Fruit fly (Drosophila melanogaster): ENCODE data around the gene glob3.
A peak's percentile ranks its signal among the peaks of the same experiment; 100 is the strongest.

The glob3 gene

dm6 chr3R:5861218-5861902 lies 31.5 kb downstream of the glob3 start:
- TF ChIP-seq Crg-1 (GFP tag; optimal IDR thresholded peaks at IDR 0.05) (peak; percentile 0), CG12768 (GFP tag; optimal IDR thresholded peaks at IDR 0.05) (no peak), Hr96 (GFP tag; optimal IDR thresholded peaks at IDR 0.05) (peak; percentile 33), Clk (GFP tag; optimal IDR thresholded peaks at IDR 0.05) (peak; percentile 30), CG5204 (GFP tag; optimal IDR thresholded peaks at IDR 0.05) (peak; percentile 54), cnc (optimal IDR thresholded peaks at IDR 0.05) (no peak), cic (GFP tag; optimal IDR thresholded peaks at IDR 0.05) (no peak), Mnt (GFP tag; optimal IDR thresholded peaks at IDR 0.05) (no peak), CG1620 (GFP tag; optimal IDR thresholded peaks at IDR 0.05) (no peak), tj (GFP tag; optimal IDR thresholded peaks at IDR 0.05) (peak; percentile 26), bab1 (GFP tag; optimal IDR thresholded peaks at IDR 0.05) (peak; percentile 3), CG11617 (GFP tag; optimal IDR thresholded peaks at IDR 0.05) (peak; percentile 76), CG7045 (GFP tag; optimal IDR thresholded peaks at IDR 0.05) (peak; percentile 21), kay (GFP tag; ENCODE audit: borderline replicate concordance) (peak; percentile 58), pad (GFP tag; optimal IDR thresholded peaks at IDR 0.05) (no peak), CG7101 (tag; optimal IDR thresholded peaks at IDR 0.05) (peak; percentile 50), CG14711 (tag; optimal IDR thresholded peaks at IDR 0.05) (peak; percentile 14), CG33017 (tag; optimal IDR thresholded peaks at IDR 0.05) (peak; percentile 17), toe (GFP tag; optimal IDR thresholded peaks at IDR 0.05) (peak; percentile 39), ovo (GFP tag; optimal IDR thresholded peaks at IDR 0.05) (no peak)

- no peak for TF ChIP-seq cnc (optimal IDR thresholded peaks at IDR 0.05)
- peak; percentile 51 for TF ChIP-seq pad (GFP tag; optimal IDR thresholded peaks at IDR 0.05)
- TF ChIP-seq CG7101 (tag; optimal IDR thresholded peaks at IDR 0.05): peak; percentile 58
- TF ChIP-seq Mnt (GFP tag; optimal IDR thresholded peaks at IDR 0.05): peak; percentile 31
- no peak for TF ChIP-seq CG11617 (GFP tag; optimal IDR thresholded peaks at IDR 0.05)
- TF ChIP-seq kay (GFP tag; ENCODE audit: borderline replicate concordance): no peak
- TF ChIP-seq CG33017 (tag; optimal IDR thresholded peaks at IDR 0.05): no peak
- TF ChIP-seq CG14711 (tag; optimal IDR thresholded peaks at IDR 0.05): peak; percentile 37
- peak; percentile 65 for TF ChIP-seq CG1620 (GFP tag; optimal IDR thresholded peaks at IDR 0.05)
- peak; percentile 69 for TF ChIP-seq Crg-1 (GFP tag; optimal IDR thresholded peaks at IDR 0.05)
- peak; percentile 13 for TF ChIP-seq CG12768 (GFP tag; optimal IDR thresholded peaks at IDR 0.05)
- TF ChIP-seq bab1 (GFP tag; optimal IDR thresholded peaks at IDR 0.05): peak; percentile 64
- TF ChIP-seq toe (GFP tag; optimal IDR thresholded peaks at IDR 0.05): peak; percentile 57
- peak; percentile 61 for TF ChIP-seq Hr96 (GFP tag; optimal IDR thresholded peaks at IDR 0.05)
- TF ChIP-seq CG5204 (GFP tag; optimal IDR thresholded peaks at IDR 0.05): peak; percentile 46
- TF ChIP-seq tj (GFP tag; optimal IDR thresholded peaks at IDR 0.05): peak; percentile 27
- TF ChIP-seq ovo (GFP tag; optimal IDR thresholded peaks at IDR 0.05): no peak
- no peak for TF ChIP-seq Clk (GFP tag; optimal IDR thresholded peaks at IDR 0.05)
- no peak for TF ChIP-seq CG7045 (GFP tag; optimal IDR thresholded peaks at IDR 0.05)
- TF ChIP-seq cic (GFP tag; optimal IDR thresholded peaks at IDR 0.05): no peak
Observed at dm6 chr3R:5862032-5862641, 32.3 kb downstream of the glob3 start, which contains the start of gene CG2017. Gene CG2017 (minus strand): TSS chr3R:5862405.

- TF ChIP-seq cnc (optimal IDR thresholded peaks at IDR 0.05) (no peak), CG1620 (GFP tag; optimal IDR thresholded peaks at IDR 0.05) (no peak), Mnt (GFP tag; optimal IDR thresholded peaks at IDR 0.05) (no peak), CG5204 (GFP tag; optimal IDR thresholded peaks at IDR 0.05) (no peak), CG7101 (tag; optimal IDR thresholded peaks at IDR 0.05) (no peak), pad (GFP tag; optimal IDR thresholded peaks at IDR 0.05) (no peak), CG12768 (GFP tag; optimal IDR thresholded peaks at IDR 0.05) (no peak), CG7045 (GFP tag; optimal IDR thresholded peaks at IDR 0.05) (no peak), cic (GFP tag; optimal IDR thresholded peaks at IDR 0.05) (no peak), kay (GFP tag; ENCODE audit: borderline replicate concordance) (no peak), toe (GFP tag; optimal IDR thresholded peaks at IDR 0.05) (no peak), CG14711 (tag; optimal IDR thresholded peaks at IDR 0.05) (no peak), tj (GFP tag; optimal IDR thresholded peaks at IDR 0.05) (no peak), CG33017 (tag; optimal IDR thresholded peaks at IDR 0.05) (no peak), Clk (GFP tag; optimal IDR thresholded peaks at IDR 0.05) (no peak), bab1 (GFP tag; optimal IDR thresholded peaks at IDR 0.05) (no peak), Hr96 (GFP tag; optimal IDR thresholded peaks at IDR 0.05) (no peak), Crg-1 (GFP tag; optimal IDR thresholded peaks at IDR 0.05) (no peak), ovo (GFP tag; optimal IDR thresholded peaks at IDR 0.05) (no peak), CG11617 (GFP tag; optimal IDR thresholded peaks at IDR 0.05) (no peak)
Observed at dm6 chr3R:5871393-5871792, 41.5 kb downstream of the glob3 start.

- TF ChIP-seq cic (GFP tag; optimal IDR thresholded peaks at IDR 0.05) (no peak), bab1 (GFP tag; optimal IDR thresholded peaks at IDR 0.05) (no peak), CG7101 (tag; optimal IDR thresholded peaks at IDR 0.05) (no peak), Crg-1 (GFP tag; optimal IDR thresholded peaks at IDR 0.05) (no peak), Clk (GFP tag; optimal IDR thresholded peaks at IDR 0.05) (no peak), ovo (GFP tag; optimal IDR thresholded peaks at IDR 0.05) (no peak), pad (GFP tag; optimal IDR thresholded peaks at IDR 0.05) (no peak), kay (GFP tag; ENCODE audit: borderline replicate concordance) (no peak), toe (GFP tag; optimal IDR thresholded peaks at IDR 0.05) (no peak), Hr96 (GFP tag; optimal IDR thresholded peaks at IDR 0.05) (no peak), CG1620 (GFP tag; optimal IDR thresholded peaks at IDR 0.05) (no peak), cnc (optimal IDR thresholded peaks at IDR 0.05) (no peak), tj (GFP tag; optimal IDR thresholded peaks at IDR 0.05) (no peak), CG33017 (tag; optimal IDR thresholded peaks at IDR 0.05) (no peak), CG12768 (GFP tag; optimal IDR thresholded peaks at IDR 0.05) (no peak), Mnt (GFP tag; optimal IDR thresholded peaks at IDR 0.05) (no peak), CG14711 (tag; optimal IDR thresholded peaks at IDR 0.05) (no peak)
Observed at dm6 chr3R:5877367-5877766, 47.5 kb downstream of the glob3 start.

dm6 chr3R:5881308-5881707 lies 51.4 kb downstream of the glob3 start:
- no peak for TF ChIP-seq CG7045 (GFP tag; optimal IDR thresholded peaks at IDR 0.05)
- no peak for TF ChIP-seq cnc (optimal IDR thresholded peaks at IDR 0.05)
- TF ChIP-seq bab1 (GFP tag; optimal IDR thresholded peaks at IDR 0.05): no peak
- no peak for TF ChIP-seq CG12768 (GFP tag; optimal IDR thresholded peaks at IDR 0.05)
- TF ChIP-seq CG7101 (tag; optimal IDR thresholded peaks at IDR 0.05): no peak
- TF ChIP-seq cic (GFP tag; optimal IDR thresholded peaks at IDR 0.05): no peak
- no peak for TF ChIP-seq Clk (GFP tag; optimal IDR thresholded peaks at IDR 0.05)
- no peak for TF ChIP-seq CG14711 (tag; optimal IDR thresholded peaks at IDR 0.05)
- no peak for TF ChIP-seq CG11617 (GFP tag; optimal IDR thresholded peaks at IDR 0.05)
- no peak for TF ChIP-seq Crg-1 (GFP tag; optimal IDR thresholded peaks at IDR 0.05)
- no peak for TF ChIP-seq ovo (GFP tag; optimal IDR thresholded peaks at IDR 0.05)
- no peak for TF ChIP-seq kay (GFP tag; ENCODE audit: borderline replicate concordance)
- TF ChIP-seq Mnt (GFP tag; optimal IDR thresholded peaks at IDR 0.05): no peak
- no peak for TF ChIP-seq Hr96 (GFP tag; optimal IDR thresholded peaks at IDR 0.05)
- no peak for TF ChIP-seq pad (GFP tag; optimal IDR thresholded peaks at IDR 0.05)
- TF ChIP-seq tj (GFP tag; optimal IDR thresholded peaks at IDR 0.05): no peak
- no peak for TF ChIP-seq toe (GFP tag; optimal IDR thresholded peaks at IDR 0.05)
- TF ChIP-seq CG5204 (GFP tag; optimal IDR thresholded peaks at IDR 0.05): no peak
- no peak for TF ChIP-seq CG33017 (tag; optimal IDR thresholded peaks at IDR 0.05)
- no peak for TF ChIP-seq CG1620 (GFP tag; optimal IDR thresholded peaks at IDR 0.05)
